Worm (Caenorhabditis elegans) whole organism, young adult: ENCODE data around the gene Y51B9A.8.

Experiments
- F57C9.4 ChIP-seq: sonication (generic microtip); optimal IDR thresholded peaks from 2 replicates; lab custom pipeline; 2017; ENCODE audit warnings: mild to moderate bottlenecking, missing genetic modification characterization, missing compliant biosample characterization
- Y56A3A.18 ChIP-seq: fragments of 200-800 bp; sonication (Bioruptor generic); IDR thresholded peaks from 2 replicates; pipeline ENCODE4 v1.3.6; 2022; ENCODE audit warnings: missing genetic modification reagents, missing genetic modification characterization, missing compliant biosample characterization
- madf-8 ChIP-seq: fragments of 200-800 bp; sonication (Bioruptor generic); conservative IDR thresholded peaks from 2 replicates; pipeline ENCODE4 v1.3.6; 2022; ENCODE audit warnings: missing genetic modification reagents, missing genetic modification characterization, missing compliant biosample characterization
- pbrm-1 ChIP-seq: fragments of 200-800 bp; sonication (Bioruptor generic); IDR thresholded peaks from 2 replicates; pipeline ENCODE4 v1.3.6; 2022; ENCODE audit warnings: missing genetic modification reagents, missing genetic modification characterization, missing compliant biosample characterization
- pha-4 ChIP-seq: fragments of 150-350 bp; sonication (generic microtip); optimal IDR thresholded peaks from 2 replicates; lab custom pipeline; 2014; ENCODE audit warnings: missing biosample characterization, missing genetic modification reagents, missing genetic modification characterization
- sea-2 ChIP-seq: fragments of 200-800 bp; sonication (Bioruptor generic); IDR thresholded peaks from 2 replicates; pipeline ENCODE4 v1.3.6; 2022; ENCODE audit warnings: missing genetic modification characterization, missing compliant biosample characterization

- TF ChIP-seq pbrm-1 (GFP tag; lab: Robert Waterston, UW) = no peak
- TF ChIP-seq sea-2 (GFP tag; lab: Robert Waterston, UW) = no peak
- no peak for TF ChIP-seq F57C9.4 (tag; lab: Kevin White, UChicago)
- TF ChIP-seq Y56A3A.18 (GFP tag; lab: Robert Waterston, UW) = no peak
- no peak for TF ChIP-seq madf-8 (GFP tag; lab: Robert Waterston, UW)
- TF ChIP-seq pha-4 (tag; lab: Kevin White, UChicago) = no peak
These were observed 20.5 kb upstream of the Y51B9A.8 start for ce11 chrII:9378174-9378573.
